Worm (Caenorhabditis elegans): Measurements from ENCODE around the gene crn-5.

The crn-5 gene

DNA sequence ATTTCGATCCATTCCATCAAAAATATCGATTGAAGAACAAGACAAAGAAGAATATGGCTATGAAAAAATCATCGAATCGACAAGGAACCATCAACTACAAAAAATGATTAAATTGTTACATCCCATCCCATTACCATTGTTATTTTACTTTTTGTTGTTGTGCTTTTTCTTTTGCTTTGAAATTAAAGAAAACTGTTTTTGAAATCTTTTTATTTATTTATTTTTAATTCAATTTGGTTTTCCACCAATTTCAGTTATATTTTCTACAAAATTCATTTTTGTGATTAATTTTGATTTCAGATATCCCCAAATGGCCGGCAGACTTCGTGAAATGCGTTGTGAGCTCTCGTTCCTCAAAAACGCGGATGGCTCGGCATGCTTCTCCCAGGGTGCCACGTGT lies at the start of gene crn-5:
TSS of gene crn-5 (plus strand) at position 301 of the 400 bp plus-strand sequence.
- TF ChIP-seq ceh-82 (tag; optimal IDR thresholded peaks at IDR 0.05) (no peak), jun-1 (tag; optimal IDR thresholded peaks at IDR 0.05) (no peak), elt-2 (tag; optimal IDR thresholded peaks at IDR 0.05) (no peak), egl-27 (tag; optimal IDR thresholded peaks at IDR 0.05) (no peak), nhr-76 (tag; optimal IDR thresholded peaks at IDR 0.05) (no peak)

DNA sequence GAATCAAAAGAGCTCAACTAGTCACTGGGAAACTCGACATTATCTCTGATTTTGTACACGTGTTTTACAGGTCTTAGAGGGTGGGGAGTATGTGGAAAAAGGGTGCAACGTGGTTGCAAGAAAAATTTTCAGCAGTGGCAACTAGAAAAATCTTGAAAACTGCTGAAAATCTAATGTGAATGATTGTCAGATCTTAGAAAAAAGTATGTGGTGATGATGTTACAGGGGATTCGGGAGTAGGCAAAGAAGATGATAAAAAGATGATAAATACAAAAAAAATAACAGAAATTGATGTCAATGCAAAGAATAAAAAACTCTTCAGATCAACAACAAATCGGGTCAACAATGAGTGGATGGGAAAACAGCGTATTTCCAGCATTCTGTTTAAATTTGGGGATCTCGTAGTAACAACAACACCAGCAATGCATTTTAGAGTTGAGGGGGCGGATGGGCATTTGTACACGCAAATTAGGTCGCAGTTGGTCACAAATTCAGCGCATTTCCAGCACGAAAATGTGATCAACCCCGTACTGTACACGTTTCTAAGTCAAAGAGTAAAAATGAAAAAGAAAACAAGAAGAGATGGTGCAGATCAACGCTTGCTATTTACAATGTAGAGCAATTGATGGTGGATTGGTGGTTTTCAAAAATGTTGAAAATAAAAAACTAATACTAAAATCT lies 49.0 kb upstream of the crn-5 start:
- TF ChIP-seq jun-1 (tag; optimal IDR thresholded peaks at IDR 0.05) (peak; percentile 9), lin-39 (tag; optimal IDR thresholded peaks at IDR 0.05) (no peak), nhr-28 (tag; optimal IDR thresholded peaks at IDR 0.05) (no peak), ztf-4 (tag; optimal IDR thresholded peaks at IDR 0.05) (no peak), ama-1 (optimal IDR thresholded peaks at IDR 0.05) (peak; percentile 47), ceh-82 (tag; optimal IDR thresholded peaks at IDR 0.05) (no peak), lsy-12 (tag; optimal IDR thresholded peaks at IDR 0.05) (no peak), snpc-4 (tag; optimal IDR thresholded peaks at IDR 0.05) (no peak), elt-1 (tag; optimal IDR thresholded peaks at IDR 0.05) (peak; percentile 7), sea-2 (GFP tag; optimal IDR thresholded peaks at IDR 0.05) (no peak), daf-12 (tag; optimal IDR thresholded peaks at IDR 0.05) (no peak), mdl-1 (tag; optimal IDR thresholded peaks at IDR 0.05) (no peak), mml-1 (tag; optimal IDR thresholded peaks at IDR 0.05) (no peak), nfya-1 (tag; optimal IDR thresholded peaks at IDR 0.05; ENCODE audit: insufficient read depth) (no peak), fkh-10 (GFP tag; optimal IDR thresholded peaks at IDR 0.05) (no peak), R02D3.7 (tag; optimal IDR thresholded peaks at IDR 0.05) (no peak), eor-1 (tag; optimal IDR thresholded peaks at IDR 0.05) (no peak), ztf-11 (tag; optimal IDR thresholded peaks at IDR 0.05) (no peak), lin-15B (tag; optimal IDR thresholded peaks at IDR 0.05) (no peak), unc-39 (tag; optimal IDR thresholded peaks at IDR 0.05) (no peak), ceh-28 (tag; optimal IDR thresholded peaks at IDR 0.05) (no peak), aly-2 (tag; optimal IDR thresholded peaks at IDR 0.05) (no peak), egl-27 (tag; optimal IDR thresholded peaks at IDR 0.05) (no peak), nhr-11 (tag; optimal IDR thresholded peaks at IDR 0.05) (no peak), nhr-237 (tag; optimal IDR thresholded peaks at IDR 0.05) (no peak), fos-1 (tag; optimal IDR thresholded peaks at IDR 0.05) (no peak), elt-2 (tag; optimal IDR thresholded peaks at IDR 0.05) (no peak), tbx-2 (tag; optimal IDR thresholded peaks at IDR 0.05) (no peak), nhr-25 (tag; optimal IDR thresholded peaks at IDR 0.05) (peak; percentile 8), nhr-43 (tag; optimal IDR thresholded peaks at IDR 0.05; ENCODE audit: poor library complexity, severe bottlenecking) (no peak), ceh-16 (tag; optimal IDR thresholded peaks at IDR 0.05) (no peak), nhr-76 (tag; optimal IDR thresholded peaks at IDR 0.05) (no peak), pha-4 (tag; optimal IDR thresholded peaks at IDR 0.05) (peak; percentile 27), fkh-2 (tag; optimal IDR thresholded peaks at IDR 0.05) (no peak), nhr-67 (tag; optimal IDR thresholded peaks at IDR 0.05) (no peak), nhr-12 (tag; optimal IDR thresholded peaks at IDR 0.05) (no peak), zag-1 (tag; optimal IDR thresholded peaks at IDR 0.05) (no peak), nhr-23 (tag; optimal IDR thresholded peaks at IDR 0.05) (no peak), egl-5 (tag; optimal IDR thresholded peaks at IDR 0.05) (no peak), ceh-9 (tag; optimal IDR thresholded peaks at IDR 0.05) (no peak), elt-3 (tag; optimal IDR thresholded peaks at IDR 0.05) (peak in 1 of 3 experiments; percentile 11), nhr-77 (tag; optimal IDR thresholded peaks at IDR 0.05) (no peak), hmg-11 (tag; optimal IDR thresholded peaks at IDR 0.05) (no peak), unc-62 (GFP tag; optimal IDR thresholded peaks at IDR 0.05) (no peak), pqm-1 (tag; optimal IDR thresholded peaks at IDR 0.05) (no peak), skn-1 (tag; optimal IDR thresholded peaks at IDR 0.05) (no peak), ZK546.5 (tag; optimal IDR thresholded peaks at IDR 0.05) (no peak)
